Worm (Caenorhabditis elegans) whole organism, L2 larva: ENCODE measurements around the gene str-166.

Experiments
- C34F6.9 ChIP-seq: fragments of 150-350 bp; optimal IDR thresholded peaks from 2 replicates; lab custom pipeline; 2014; ENCODE audit warnings: missing biosample characterization, missing genetic modification characterization
- F13H6.1 ChIP-seq: sonication (generic microtip); optimal IDR thresholded peaks from 2 replicates; lab custom pipeline; 2016; ENCODE audit warnings: missing genetic modification characterization, missing compliant biosample characterization
- R02D3.7 ChIP-seq: fragments of 150-350 bp; optimal IDR thresholded peaks from 2 replicates; lab custom pipeline; 2014; ENCODE audit warnings: missing biosample characterization, missing genetic modification characterization
- Y55F3AM.14 ChIP-seq: fragments of 200-800 bp; sonication (Bioruptor generic); optimal IDR thresholded peaks from 2 replicates; lab custom pipeline; 2018; ENCODE audit warnings: mild to moderate bottlenecking, missing genetic modification characterization, missing compliant biosample characterization
- ZK546.5 ChIP-seq: sonication (generic microtip); optimal IDR thresholded peaks from 2 replicates; lab custom pipeline; 2017; ENCODE audit warnings: missing biosample characterization, missing genetic modification characterization
- alr-1 ChIP-seq: fragments of 150-350 bp; optimal IDR thresholded peaks from 2 replicates; lab custom pipeline; 2014; ENCODE audit warnings: missing biosample characterization, missing genetic modification characterization
- aly-2 ChIP-seq: fragments of 150-350 bp; optimal IDR thresholded peaks from 2 replicates; lab custom pipeline; 2014; ENCODE audit warnings: missing biosample characterization, missing genetic modification characterization
- ama-1 ChIP-seq: fragments of 150-350 bp; optimal IDR thresholded peaks from 2 replicates; lab custom pipeline; 2018; ENCODE audit warnings: inconsistent platforms
- blmp-1 ChIP-seq: sonication (generic microtip); optimal IDR thresholded peaks from 2 replicates; lab custom pipeline; 2017; ENCODE audit warnings: missing genetic modification characterization, mild to moderate bottlenecking, missing compliant biosample characterization, antibody characterized with exemption, moderate library complexity; ENCODE audit not compliant: insufficient read depth
- ceh-16 ChIP-seq: fragments of 150-350 bp; optimal IDR thresholded peaks from 2 replicates; lab custom pipeline; 2014; ENCODE audit warnings: missing biosample characterization, missing genetic modification characterization
- ceh-82 ChIP-seq: fragments of 150-350 bp; optimal IDR thresholded peaks from 2 replicates; lab custom pipeline; 2014; ENCODE audit warnings: missing biosample characterization, missing genetic modification characterization
- crh-2 ChIP-seq: sonication (generic microtip); optimal IDR thresholded peaks from 2 replicates; lab custom pipeline; 2017; ENCODE audit warnings: missing biosample characterization, missing genetic modification characterization
- dmd-4 ChIP-seq: sonication (generic microtip); optimal IDR thresholded peaks from 2 replicates; lab custom pipeline; 2017; ENCODE audit warnings: missing biosample characterization, missing genetic modification characterization
- egl-27 ChIP-seq: sonication (generic microtip); optimal IDR thresholded peaks from 3 replicates; lab custom pipeline; 2017; ENCODE audit warnings: missing biosample characterization, missing genetic modification reagents, missing genetic modification characterization
- gmeb-1 ChIP-seq: fragments of 150-350 bp; optimal IDR thresholded peaks from 2 replicates; lab custom pipeline; 2014; ENCODE audit warnings: missing biosample characterization, missing genetic modification characterization
- lin-11 ChIP-seq: fragments of 150-350 bp; sonication (generic microtip); optimal IDR thresholded peaks from 2 replicates; lab custom pipeline; 2014; ENCODE audit warnings: missing biosample characterization, missing genetic modification characterization, inconsistent platforms, mixed read lengths
- lin-13 ChIP-seq: fragments of 150-350 bp; optimal IDR thresholded peaks from 2 replicates; lab custom pipeline; 2014; ENCODE audit warnings: missing biosample characterization, missing genetic modification reagents, missing genetic modification characterization
- lin-39 ChIP-seq: fragments of 150-350 bp; optimal IDR thresholded peaks from 2 replicates; lab custom pipeline; 2014; ENCODE audit warnings: missing biosample characterization, missing genetic modification reagents, missing genetic modification characterization
- lsy-2 ChIP-seq, 2 experiments: fragments of 150-350 bp in 1 of 2; sonication (generic microtip) in 1 of 2; optimal IDR thresholded peaks; 2 replicates each; lab custom pipeline; 2014 to 2017; ENCODE audit warnings: missing biosample characterization in 2 of 2, missing genetic modification characterization in 2 of 2
- mbf-1 ChIP-seq: sonication (generic microtip); optimal IDR thresholded peaks from 2 replicates; lab custom pipeline; 2017; ENCODE audit warnings: missing biosample characterization, missing genetic modification characterization
- mdl-1 ChIP-seq, 2 experiments: fragments of 150-350 bp in 1 of 2; sonication (generic microtip) in 1 of 2; optimal IDR thresholded peaks; 2 replicates each; lab custom pipeline; 2017; ENCODE audit warnings: missing biosample characterization in 2 of 2, missing genetic modification characterization in 2 of 2
- nhr-129 ChIP-seq: fragments of 150-350 bp; optimal IDR thresholded peaks from 2 replicates; lab custom pipeline; 2014; ENCODE audit warnings: missing biosample characterization, missing genetic modification characterization
- nhr-21 ChIP-seq: fragments of 150-350 bp; optimal IDR thresholded peaks from 2 replicates; lab custom pipeline; 2014; ENCODE audit warnings: missing biosample characterization, missing genetic modification characterization
- nhr-23 ChIP-seq: fragments of 150-350 bp; optimal IDR thresholded peaks from 2 replicates; lab custom pipeline; 2014; ENCODE audit warnings: missing biosample characterization, missing genetic modification reagents, missing genetic modification characterization
- nhr-237 ChIP-seq: fragments of 150-350 bp; optimal IDR thresholded peaks from 2 replicates; lab custom pipeline; 2014; ENCODE audit warnings: missing biosample characterization, missing genetic modification characterization
- nhr-25 ChIP-seq: fragments of 150-350 bp; sonication (generic microtip); optimal IDR thresholded peaks from 3 replicates; lab custom pipeline; 2014; ENCODE audit warnings: missing biosample characterization, missing genetic modification characterization
- nhr-6 ChIP-seq: fragments of 150-350 bp; optimal IDR thresholded peaks from 2 replicates; lab custom pipeline; 2014; ENCODE audit warnings: missing biosample characterization, missing genetic modification characterization
- sem-4 ChIP-seq: fragments of 150-350 bp; optimal IDR thresholded peaks from 2 replicates; lab custom pipeline; 2014; ENCODE audit warnings: missing biosample characterization, missing genetic modification reagents, missing genetic modification characterization
- skn-1 ChIP-seq: sonication (generic microtip); optimal IDR thresholded peaks from 2 replicates; lab custom pipeline; 2017; ENCODE audit warnings: missing biosample characterization, missing genetic modification characterization
- sma-3 ChIP-seq: sonication (generic microtip); optimal IDR thresholded peaks from 2 replicates; lab custom pipeline; 2016; ENCODE audit warnings: missing genetic modification reagents, missing genetic modification characterization, missing compliant biosample characterization
- sma-9 ChIP-seq, 2 experiments: fragments of 150-350 bp in 1 of 2; sonication (generic microtip) in 1 of 2; optimal IDR thresholded peaks; 2 replicates each; lab custom pipeline; 2014 to 2016; ENCODE audit warnings: missing genetic modification characterization in 2 of 2, mild to moderate bottlenecking in 1 of 2, missing biosample characterization in 1 of 2, missing compliant biosample characterization in 1 of 2, missing genetic modification reagents in 1 of 2, moderate library complexity in 1 of 2
- snpc-4 ChIP-seq: fragments of 150-350 bp; optimal IDR thresholded peaks from 2 replicates; lab custom pipeline; 2014; ENCODE audit warnings: missing biosample characterization, missing genetic modification characterization
- unc-55 ChIP-seq: fragments of 150-350 bp; sonication (generic microtip); optimal IDR thresholded peaks from 3 replicates; lab custom pipeline; 2014; ENCODE audit warnings: missing biosample characterization, missing genetic modification reagents, missing genetic modification characterization
- unc-62 ChIP-seq: fragments of 150-350 bp; optimal IDR thresholded peaks from 2 replicates; lab custom pipeline; 2014; ENCODE audit warnings: missing biosample characterization, missing genetic modification reagents, missing genetic modification characterization
- zag-1 ChIP-seq: fragments of 150-350 bp; optimal IDR thresholded peaks from 2 replicates; lab custom pipeline; 2014; ENCODE audit warnings: missing biosample characterization, missing genetic modification characterization
- ztf-11 ChIP-seq: sonication (generic microtip); optimal IDR thresholded peaks from 2 replicates; lab custom pipeline; 2017; ENCODE audit warnings: missing biosample characterization, missing genetic modification characterization
- ztf-4 ChIP-seq: fragments of 150-350 bp; optimal IDR thresholded peaks from 2 replicates; lab custom pipeline; 2014; ENCODE audit warnings: missing biosample characterization, missing genetic modification characterization

Gene str-166

DNA sequence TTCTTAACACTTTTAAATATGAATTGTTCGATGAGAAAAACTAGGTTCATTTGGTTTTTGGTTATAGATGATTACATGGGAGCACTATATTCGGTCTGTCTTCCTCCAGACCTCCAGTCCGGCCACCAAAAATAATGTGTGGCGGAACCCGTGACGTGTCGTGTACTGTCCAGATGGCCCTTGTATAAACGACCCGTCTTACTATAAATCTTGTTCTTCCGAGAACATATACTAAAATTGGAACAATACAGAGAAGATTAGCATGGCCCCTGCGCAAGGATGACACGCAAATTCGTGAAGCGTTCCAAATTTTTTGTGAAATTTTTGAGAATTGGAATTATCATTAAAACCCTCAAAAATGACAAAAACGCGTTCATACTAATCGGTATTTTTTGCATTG lies 17.5 kb upstream of the str-166 start:
- no peak for TF ChIP-seq lin-13 (GFP tag; lab: Kevin White, UChicago)
- TF ChIP-seq nhr-237 (tag; lab: Kevin White, UChicago), result no peak
- TF ChIP-seq mbf-1 (tag; lab: Kevin White, UChicago), result no peak
- no peak for TF ChIP-seq snpc-4
- TF ChIP-seq ama-1, result no peak

DNA sequence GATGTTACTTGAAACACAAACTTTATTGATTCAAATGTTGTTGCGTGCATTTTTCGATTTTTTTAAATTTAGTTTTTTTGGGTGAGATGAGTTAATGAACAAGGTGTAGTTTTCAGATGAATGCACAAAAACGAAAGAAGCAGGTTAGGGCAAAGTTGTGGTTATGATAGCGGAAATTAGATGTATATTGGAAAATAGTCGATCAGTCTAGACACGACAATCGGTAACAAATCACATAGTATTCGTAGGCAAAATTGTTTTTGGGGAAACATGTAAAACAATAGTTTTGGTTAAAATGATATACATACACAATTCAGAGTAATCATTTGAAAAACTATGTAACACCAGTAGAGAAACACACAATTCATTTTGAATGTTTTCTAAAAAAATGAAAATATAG lies 16.5 kb upstream of the str-166 start, which contains the start of gene str-172:
TSS of gene str-172 (minus strand) at position 101 of the 400 bp plus-strand sequence.
- TF ChIP-seq mbf-1 (tag; lab: Kevin White, UChicago) (no peak), dmd-4 (no peak), mdl-1 (tag; optimal IDR thresholded peaks at IDR 0.05; lab: Kevin White, UChicago) (no peak), zag-1 (no peak), sem-4 (tag; lab: Kevin White, UChicago) (no peak)

DNA sequence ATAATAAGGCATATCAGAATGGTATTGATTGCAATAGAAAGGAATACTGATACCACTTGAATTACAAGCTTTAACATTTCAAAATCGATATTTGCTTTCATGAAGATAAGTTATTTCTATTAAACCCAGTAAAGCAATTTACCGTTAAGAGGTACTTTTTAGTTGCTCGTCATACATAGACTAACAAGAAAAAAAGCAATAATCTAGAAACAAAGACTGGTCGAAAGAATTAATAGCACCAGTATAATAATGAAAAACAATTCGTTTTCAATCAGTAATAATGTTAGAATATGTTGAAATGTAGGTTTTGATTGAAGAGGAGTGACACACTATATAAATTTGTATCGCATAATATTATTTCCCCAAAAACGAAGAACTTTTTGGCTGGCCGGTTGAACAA lies 13.5 kb upstream of the str-166 start, which contains the start of gene str-175:
TSS of gene str-175 (minus strand) at position 101 of the 400 bp plus-strand sequence.
- TF ChIP-seq ztf-11 (tag; lab: Kevin White, UChicago) (no peak), unc-55 (GFP tag; lab: Kevin White, UChicago) (no peak), lsy-2 (tag; optimal IDR thresholded peaks at IDR 0.05; lab: Kevin White, UChicago) (no peak), nhr-6 (tag; lab: Kevin White, UChicago) (no peak), ztf-4 (tag; lab: Kevin White, UChicago) (no peak), Y55F3AM.14 (no peak), blmp-1 (no peak), C34F6.9 (tag; lab: Kevin White, UChicago) (no peak), crh-2 (no peak), lin-11 (no peak), egl-27 (tag; lab: Kevin White, UChicago) (no peak), lin-39 (tag; lab: Kevin White, UChicago) (no peak), nhr-21 (no peak), sma-9 (GFP tag; optimal IDR thresholded peaks at IDR 0.05; lab: Kevin White, UChicago) (no peak), sma-9 (tag; optimal IDR thresholded peaks at IDR 0.05; lab: Kevin White, UChicago) (no peak), aly-2 (tag; lab: Kevin White, UChicago) (no peak)

DNA sequence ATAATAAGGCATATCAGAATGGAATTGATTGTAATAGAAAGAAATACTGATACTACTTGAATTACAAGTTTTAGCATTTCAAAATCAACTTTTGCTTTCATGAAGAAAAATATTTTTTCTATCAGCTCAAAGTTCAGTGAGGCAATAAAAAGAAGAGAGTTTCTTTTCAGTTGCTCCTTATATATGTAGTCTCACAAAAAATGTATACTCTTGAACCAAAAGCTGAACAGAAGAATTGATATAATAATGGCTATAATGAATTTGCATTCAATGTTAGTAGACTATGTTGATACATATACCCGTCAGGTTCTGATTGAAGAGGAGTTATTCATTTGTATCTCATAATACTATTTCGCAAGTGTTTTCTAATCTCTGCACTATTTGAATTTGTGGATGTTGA lies 9.5 kb upstream of the str-166 start, which contains the start of gene str-174:
TSS of gene str-174 (minus strand) at position 101 of the 400 bp plus-strand sequence.
- TF ChIP-seq R02D3.7 (tag; lab: Kevin White, UChicago), result no peak
- no peak for TF ChIP-seq nhr-237 (tag; lab: Kevin White, UChicago)
- no peak for TF ChIP-seq ZK546.5 (tag; lab: Kevin White, UChicago)
- TF ChIP-seq lin-13 (GFP tag; lab: Kevin White, UChicago), result no peak
- no peak for TF ChIP-seq ceh-16 (tag; lab: Kevin White, UChicago)
- TF ChIP-seq skn-1 (tag; lab: Kevin White, UChicago), result no peak

DNA sequence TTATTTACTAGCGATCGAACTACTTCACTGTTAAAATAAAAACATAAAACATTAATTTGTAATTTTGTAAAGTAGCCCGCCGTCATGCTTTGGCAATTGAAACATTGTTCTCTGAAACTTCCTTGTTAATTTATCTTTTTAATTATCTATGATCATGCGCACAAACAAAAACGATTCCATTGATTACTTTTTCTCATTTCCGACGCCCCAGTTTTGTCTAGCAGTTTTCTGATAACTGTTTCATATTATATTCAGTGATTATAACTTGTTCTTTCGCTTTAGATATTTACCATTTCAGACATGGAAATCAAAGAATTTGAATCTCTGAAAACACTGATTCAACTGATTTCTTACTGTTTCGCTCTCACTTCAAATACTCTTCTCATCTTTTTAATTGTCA lies 7.0 kb upstream of the str-166 start, which contains the start of gene str-170:
TSS of gene str-170 (plus strand) at position 301 of the 400 bp plus-strand sequence.
- TF ChIP-seq alr-1 (no peak), nhr-21 (no peak), nhr-23 (tag; lab: Kevin White, UChicago) (no peak), nhr-25 (no peak), gmeb-1 (tag; lab: Kevin White, UChicago) (no peak), unc-62 (GFP tag; lab: Kevin White, UChicago) (no peak), lin-39 (tag; lab: Kevin White, UChicago) (no peak), sem-4 (tag; lab: Kevin White, UChicago) (no peak), ceh-82 (tag; lab: Kevin White, UChicago) (no peak), R02D3.7 (tag; lab: Kevin White, UChicago) (no peak), nhr-129 (tag; lab: Kevin White, UChicago) (no peak), F13H6.1 (no peak), ztf-4 (tag; lab: Kevin White, UChicago) (no peak), egl-27 (tag; lab: Kevin White, UChicago) (no peak), aly-2 (tag; lab: Kevin White, UChicago) (no peak), sma-3 (GFP tag; lab: Kevin White, UChicago) (no peak), snpc-4 (no peak)
